Fruit fly (Drosophila melanogaster): Measurements from ENCODE around the gene CG31407.

The CG31407 gene

dm6 chr3R:10045343-10045742 lies 20.4 kb upstream of the CG31407 start, which contains the start of the genes CG11722 and mtTFB2 (continued):
- TF ChIP-seq Xrp1 (GFP tag; IDR thresholded peaks at IDR 0.05) (no peak), NK7.1 (GFP tag; optimal IDR thresholded peaks at IDR 0.05) (no peak), dmrt11E (tag; optimal IDR thresholded peaks at IDR 0.05) (no peak), Atf3 (GFP tag; optimal IDR thresholded peaks at IDR 0.05) (no peak), CG6854 (GFP tag; optimal IDR thresholded peaks at IDR 0.05) (no peak), CG1529 (GFP tag; optimal IDR thresholded peaks at IDR 0.05) (no peak), CG14667 (GFP tag; IDR thresholded peaks at IDR 0.05) (no peak), Abd-B (GFP tag; optimal IDR thresholded peaks at IDR 0.05) (no peak), CG43689 (GFP tag; IDR thresholded peaks at IDR 0.05) (no peak), CG3065 (GFP tag; optimal IDR thresholded peaks at IDR 0.05) (no peak), fd102C (GFP tag; optimal IDR thresholded peaks at IDR 0.05) (no peak), az2 (GFP tag; optimal IDR thresholded peaks at IDR 0.05) (no peak), Camta (GFP tag; optimal IDR thresholded peaks at IDR 0.05) (no peak), sim (GFP tag; IDR thresholded peaks at IDR 0.05) (no peak), her (GFP tag; optimal IDR thresholded peaks at IDR 0.05) (no peak), Myb (GFP tag; optimal IDR thresholded peaks at IDR 0.05) (no peak), Ssrp (tag; optimal IDR thresholded peaks at IDR 0.05) (no peak), Dad (GFP tag; optimal IDR thresholded peaks at IDR 0.05) (no peak), CG30403 (GFP tag; optimal IDR thresholded peaks at IDR 0.05) (no peak), CG1024 (GFP tag; IDR thresholded peaks at IDR 0.05) (no peak), CG5953 (GFP tag; IDR thresholded peaks at IDR 0.05) (no peak), HmgZ (tag; optimal IDR thresholded peaks at IDR 0.05) (no peak), hkb (optimal IDR thresholded peaks at IDR 0.05) (no peak), hkb (GFP tag; IDR thresholded peaks at IDR 0.05) (no peak), bbx (GFP tag; IDR thresholded peaks at IDR 0.05; ENCODE audit: partially characterized antibody) (peak; percentile 39), CG9437 (GFP tag; optimal IDR thresholded peaks at IDR 0.05) (no peak), Asciz (GFP tag; optimal IDR thresholded peaks at IDR 0.05) (no peak), pros (GFP tag; optimal IDR thresholded peaks at IDR 0.05) (no peak), Taf1 (GFP tag; IDR thresholded peaks at IDR 0.05) (no peak), Aef1 (GFP tag; IDR thresholded peaks at IDR 0.05) (no peak), pan (optimal IDR thresholded peaks at IDR 0.05) (no peak), pan (GFP tag; optimal IDR thresholded peaks at IDR 0.05 in 1 of 2, IDR thresholded peaks at IDR 0.05 in 1 of 2) (no peak), ttk (GFP tag; IDR thresholded peaks at IDR 0.05) (no peak), Dll (GFP tag; IDR thresholded peaks at IDR 0.05; ENCODE audit: partially characterized antibody) (peak; percentile 72), ro (GFP tag; IDR thresholded peaks at IDR 0.05) (no peak), CG31388 (GFP tag; optimal IDR thresholded peaks at IDR 0.05) (no peak), tap (tag; optimal IDR thresholded peaks at IDR 0.05) (no peak), CG10959 (GFP tag; IDR thresholded peaks at IDR 0.05) (no peak), Fer3 (tag; optimal IDR thresholded peaks at IDR 0.05) (no peak), vfl (GFP tag; optimal IDR thresholded peaks at IDR 0.05) (no peak), dpn (GFP tag; optimal IDR thresholded peaks at IDR 0.05) (no peak), Sin3A (optimal IDR thresholded peaks at IDR 0.05) (no peak), CG34224 (GFP tag; IDR thresholded peaks at IDR 0.05; ENCODE audit: partially characterized antibody) (peak; percentile 72), CG6791 (GFP tag; IDR thresholded peaks at IDR 0.05; ENCODE audit: partially characterized antibody) (no peak), Kr (GFP tag; optimal IDR thresholded peaks at IDR 0.05) (no peak), Stat92E (GFP tag; optimal IDR thresholded peaks at IDR 0.05) (no peak), CG13296 (GFP tag; optimal IDR thresholded peaks at IDR 0.05) (no peak), B-H2 (GFP tag; optimal IDR thresholded peaks at IDR 0.05) (no peak), CG12942 (GFP tag; optimal IDR thresholded peaks at IDR 0.05) (no peak), eve (GFP tag; optimal IDR thresholded peaks at IDR 0.05) (no peak), ham (GFP tag; IDR thresholded peaks at IDR 0.05) (no peak), pb (GFP tag; optimal IDR thresholded peaks at IDR 0.05) (no peak), Mes4 (GFP tag; optimal IDR thresholded peaks at IDR 0.05) (no peak), Meics (GFP tag; optimal IDR thresholded peaks at IDR 0.05) (no peak)

Data from whole organism, embryonic.